Worm (Caenorhabditis elegans): ENCODE results near the gene xpo-1.

The xpo-1 gene

DNA sequence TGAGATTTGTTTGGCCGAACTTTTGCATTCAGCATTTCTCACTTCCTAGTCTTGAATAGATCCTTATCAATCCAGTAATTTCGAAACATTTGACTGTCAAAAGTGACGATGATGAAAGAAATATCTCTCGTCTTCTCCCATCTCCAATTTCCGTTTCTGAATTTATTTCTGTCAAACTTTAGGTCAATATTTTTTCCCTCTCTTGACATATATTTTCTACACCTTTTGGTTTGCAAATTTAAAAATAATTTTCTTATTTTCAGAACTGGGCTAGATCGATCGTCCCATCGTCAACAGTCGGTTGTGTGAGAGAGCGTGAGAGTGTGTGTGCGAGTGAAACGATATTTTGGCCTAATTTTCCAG lies at the start of gene xpo-1:
Gene xpo-1, plus strand, starts transcription at position 264 of the 363 bp plus-strand sequence.
- TF ChIP-seq nhr-67 (tag; optimal IDR thresholded peaks at IDR 0.05) (no peak), nhr-77 (tag; optimal IDR thresholded peaks at IDR 0.05) (no peak), daf-12 (tag; optimal IDR thresholded peaks at IDR 0.05) (no peak), nhr-11 (tag; optimal IDR thresholded peaks at IDR 0.05) (no peak), fos-1 (tag; optimal IDR thresholded peaks at IDR 0.05) (no peak), ceh-28 (tag; optimal IDR thresholded peaks at IDR 0.05) (no peak), ceh-16 (tag; optimal IDR thresholded peaks at IDR 0.05) (no peak), ztf-11 (tag; optimal IDR thresholded peaks at IDR 0.05) (no peak), nhr-12 (tag; optimal IDR thresholded peaks at IDR 0.05) (no peak), unc-39 (tag; optimal IDR thresholded peaks at IDR 0.05) (no peak), nhr-25 (tag; optimal IDR thresholded peaks at IDR 0.05) (no peak), hmg-11 (tag; optimal IDR thresholded peaks at IDR 0.05) (no peak), eor-1 (tag; optimal IDR thresholded peaks at IDR 0.05) (no peak), R02D3.7 (tag; optimal IDR thresholded peaks at IDR 0.05) (no peak)

DNA sequence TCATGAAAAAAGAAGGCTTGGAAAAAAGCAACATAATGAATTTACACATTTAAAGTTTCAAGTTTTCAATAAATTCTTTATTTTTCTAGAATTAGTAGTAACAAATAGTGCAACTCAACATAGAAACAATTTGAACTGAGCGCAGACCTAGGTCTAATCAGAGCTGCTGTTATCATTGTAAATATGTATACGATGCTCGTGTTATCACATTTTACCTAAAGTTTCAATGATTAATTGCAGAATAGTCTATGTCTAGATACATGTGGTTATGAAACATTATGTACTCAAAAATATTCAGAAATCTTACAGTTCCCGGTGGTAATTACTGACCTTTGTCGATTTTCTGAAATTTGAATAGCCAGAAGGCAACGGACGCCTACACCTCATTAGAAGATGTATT lies 48.9 kb upstream of the xpo-1 start:
- peak; percentile 43 for TF ChIP-seq elt-2 (tag; optimal IDR thresholded peaks at IDR 0.05)
- TF ChIP-seq ceh-82 (tag; optimal IDR thresholded peaks at IDR 0.05): no peak
- TF ChIP-seq pqm-1 (tag; optimal IDR thresholded peaks at IDR 0.05): peak; percentile 31

DNA sequence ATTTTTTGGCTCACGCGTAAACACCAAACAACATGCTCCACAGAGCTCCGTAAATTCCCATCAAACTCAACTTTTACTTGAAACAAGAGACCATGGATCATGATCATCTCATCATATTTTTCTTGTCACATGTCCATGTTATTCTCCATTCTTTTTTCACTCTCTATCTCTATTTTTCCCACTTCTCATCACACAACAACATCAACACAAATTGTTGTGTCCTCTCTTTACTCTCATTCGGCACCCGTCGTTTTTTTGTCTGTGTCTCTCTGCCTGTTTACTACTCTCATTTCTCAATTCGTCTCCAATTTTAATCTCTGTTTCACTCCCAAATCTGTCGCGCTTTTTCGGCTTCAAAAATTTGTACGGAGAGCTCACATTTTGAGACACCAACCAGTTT lies 45.6 kb upstream of the xpo-1 start:
- no peak for TF ChIP-seq daf-12 (tag; optimal IDR thresholded peaks at IDR 0.05)
- TF ChIP-seq nhr-11 (tag; optimal IDR thresholded peaks at IDR 0.05): no peak
- no peak for TF ChIP-seq ama-1 (optimal IDR thresholded peaks at IDR 0.05)
- no peak for TF ChIP-seq ZK546.5 (tag; optimal IDR thresholded peaks at IDR 0.05)
- TF ChIP-seq elt-1 (tag; optimal IDR thresholded peaks at IDR 0.05): peak; percentile 30
- peak; percentile 61 for TF ChIP-seq pha-4 (tag; optimal IDR thresholded peaks at IDR 0.05)
- TF ChIP-seq lin-39 (tag; optimal IDR thresholded peaks at IDR 0.05): peak; percentile 46
- no peak for TF ChIP-seq ceh-9 (tag; optimal IDR thresholded peaks at IDR 0.05)
- TF ChIP-seq jun-1 (tag; optimal IDR thresholded peaks at IDR 0.05): no peak
- no peak for TF ChIP-seq zag-1 (tag; optimal IDR thresholded peaks at IDR 0.05)
- peak; percentile 42 for TF ChIP-seq hmg-11 (tag; optimal IDR thresholded peaks at IDR 0.05)
- peak; percentile 38 for TF ChIP-seq fkh-10 (GFP tag; optimal IDR thresholded peaks at IDR 0.05)
- no peak for TF ChIP-seq sea-2 (GFP tag; optimal IDR thresholded peaks at IDR 0.05)
- peak; percentile 23 for TF ChIP-seq lin-15B (tag; optimal IDR thresholded peaks at IDR 0.05)
- TF ChIP-seq nhr-77 (tag; optimal IDR thresholded peaks at IDR 0.05): no peak
- peak; percentile 67 for TF ChIP-seq unc-62 (GFP tag; optimal IDR thresholded peaks at IDR 0.05)
- peak; percentile 46 for TF ChIP-seq snpc-4 (tag; optimal IDR thresholded peaks at IDR 0.05)
- peak; percentile 73 for TF ChIP-seq mdl-1 (tag; optimal IDR thresholded peaks at IDR 0.05)
- peak; percentile 57 for TF ChIP-seq nfya-1 (tag; optimal IDR thresholded peaks at IDR 0.05; ENCODE audit: insufficient read depth)
- peak; percentile 31 for TF ChIP-seq nhr-23 (tag; optimal IDR thresholded peaks at IDR 0.05)
- TF ChIP-seq egl-5 (tag; optimal IDR thresholded peaks at IDR 0.05): peak; percentile 79
- no peak for TF ChIP-seq nhr-67 (tag; optimal IDR thresholded peaks at IDR 0.05)

DNA sequence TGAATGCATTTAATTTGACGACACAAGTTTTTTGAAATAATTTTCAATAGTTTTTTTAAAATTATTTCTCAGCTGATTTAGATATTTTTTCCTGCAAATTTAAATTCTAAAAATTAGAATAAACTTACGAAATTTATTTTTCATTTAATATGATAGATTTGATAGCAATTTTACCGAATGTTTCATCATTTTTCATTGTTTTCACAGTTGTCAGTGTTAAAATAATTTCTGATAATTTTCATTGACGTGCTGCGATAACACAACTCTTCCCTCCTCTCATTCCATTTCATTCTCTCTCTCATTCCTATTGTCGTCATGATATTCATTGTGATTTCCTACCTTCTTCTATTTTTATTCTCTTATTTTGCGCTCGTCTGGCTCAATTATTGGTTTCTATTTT lies 44.7 kb upstream of the xpo-1 start, which contains the start of gene hint-3:
Gene hint-3, plus strand, starts transcription at position 301 of the 400 bp plus-strand sequence.
- TF ChIP-seq jun-1 (tag; optimal IDR thresholded peaks at IDR 0.05): no peak
- peak; percentile 36 for TF ChIP-seq elt-2 (tag; optimal IDR thresholded peaks at IDR 0.05)

DNA sequence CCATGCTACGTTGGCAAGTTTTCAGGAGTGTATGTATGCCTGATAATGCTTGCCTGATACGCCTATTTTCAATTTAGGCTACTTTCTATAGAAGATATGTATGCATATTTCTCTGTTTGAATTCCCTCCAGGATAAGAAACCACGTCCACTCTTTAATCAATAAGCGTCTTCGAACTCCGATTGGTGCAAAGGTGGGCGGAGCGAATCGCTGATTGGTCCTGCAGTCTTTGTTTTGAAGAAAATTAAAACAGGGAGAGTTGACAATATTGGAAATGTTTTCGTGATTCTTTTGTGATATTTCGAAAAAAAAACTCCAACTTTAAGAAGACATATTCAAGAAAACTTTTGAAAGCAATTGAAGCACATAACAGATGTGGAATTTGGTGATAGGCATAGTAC lies 43.0 kb upstream of the xpo-1 start:
- no peak for TF ChIP-seq nhr-12 (tag; optimal IDR thresholded peaks at IDR 0.05)
- TF ChIP-seq jun-1 (tag; optimal IDR thresholded peaks at IDR 0.05): no peak
- TF ChIP-seq lin-15B (tag; optimal IDR thresholded peaks at IDR 0.05): no peak
- peak; percentile 83 for TF ChIP-seq nfya-1 (tag; optimal IDR thresholded peaks at IDR 0.05; ENCODE audit: insufficient read depth)
- TF ChIP-seq snpc-4 (tag; optimal IDR thresholded peaks at IDR 0.05): no peak

DNA sequence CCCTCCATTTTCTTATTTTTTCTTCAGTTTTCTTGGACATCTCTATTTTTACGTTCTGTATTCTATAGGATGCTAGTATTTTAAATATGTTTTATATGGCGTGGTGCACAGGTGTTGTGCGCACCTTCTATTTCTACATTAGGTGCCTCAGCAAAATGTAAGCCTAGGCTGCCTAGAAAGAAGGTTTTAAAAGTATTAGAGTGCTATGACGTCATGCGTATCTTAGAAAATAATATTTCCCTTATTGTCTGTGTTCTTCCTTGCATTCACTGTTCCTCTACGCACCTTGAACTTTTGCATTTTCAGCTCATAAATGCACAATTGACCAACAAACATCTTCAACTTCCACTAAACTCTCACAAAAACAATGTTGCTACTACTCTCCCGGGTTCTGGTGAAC lies 33.9 kb upstream of the xpo-1 start, which contains the start of gene frpr-3:
Gene frpr-3, plus strand, starts transcription at position 301 of the 400 bp plus-strand sequence.
- TF ChIP-seq mml-1 (tag; optimal IDR thresholded peaks at IDR 0.05) (no peak), ceh-9 (tag; optimal IDR thresholded peaks at IDR 0.05) (no peak), daf-12 (tag; optimal IDR thresholded peaks at IDR 0.05) (no peak), sea-2 (GFP tag; optimal IDR thresholded peaks at IDR 0.05) (no peak), tbx-2 (tag; optimal IDR thresholded peaks at IDR 0.05) (no peak)

Measured in whole organism, L3 larva.